Fruit fly (Drosophila melanogaster) whole organism, adult: ENCODE data around the gene Corp.

Experiments used
- CG11617 ChIP-seq: fragments of 200-800 bp; sonication (Bioruptor generic); optimal IDR thresholded peaks from 2 replicates; lab custom pipeline; 2017; ENCODE audit warnings: mild to moderate bottlenecking, missing biosample characterization, missing genetic modification reagents, missing genetic modification characterization
- CG12768 ChIP-seq: fragments of 200-800 bp; sonication (Bioruptor generic); optimal IDR thresholded peaks from 2 replicates; lab custom pipeline; 2017; ENCODE audit warnings: missing biosample characterization, missing genetic modification characterization, mild to moderate bottlenecking, moderate library complexity, missing genetic modification reagents
- CG14711 ChIP-seq: fragments of 200-800 bp; sonication (Bioruptor generic); optimal IDR thresholded peaks from 2 replicates; lab custom pipeline; 2018; ENCODE audit warnings: missing biosample characterization, mild to moderate bottlenecking, missing genetic modification characterization, moderate library complexity
- CG1620 ChIP-seq: fragments of 200-800 bp; sonication (Bioruptor generic); optimal IDR thresholded peaks from 2 replicates; lab custom pipeline; 2016; ENCODE audit warnings: missing biosample characterization, missing genetic modification characterization
- CG33017 ChIP-seq: fragments of 200-800 bp; sonication (Bioruptor generic); optimal IDR thresholded peaks from 2 replicates; lab custom pipeline; 2018; ENCODE audit warnings: missing biosample characterization, mild to moderate bottlenecking, missing genetic modification characterization, moderate library complexity
- CG5204 ChIP-seq: fragments of 200-800 bp; sonication (Bioruptor generic); optimal IDR thresholded peaks from 2 replicates; lab custom pipeline; 2016; ENCODE audit warnings: missing biosample characterization, missing genetic modification characterization
- CG7045 ChIP-seq: fragments of 200-800 bp; sonication (Bioruptor generic); optimal IDR thresholded peaks from 2 replicates; lab custom pipeline; 2017; ENCODE audit warnings: missing biosample characterization, mild to moderate bottlenecking, missing genetic modification characterization
- CG7101 ChIP-seq: fragments of 200-800 bp; sonication (Bioruptor generic); optimal IDR thresholded peaks from 2 replicates; lab custom pipeline; 2018; ENCODE audit warnings: missing biosample characterization, mild to moderate bottlenecking, missing genetic modification characterization, moderate library complexity
- Clk ChIP-seq: fragments of 200-800 bp; sonication (Bioruptor generic); optimal IDR thresholded peaks from 2 replicates; lab custom pipeline; 2017; ENCODE audit warnings: missing biosample characterization, missing genetic modification characterization
- Crg-1 ChIP-seq: fragments of 200-800 bp; sonication (Bioruptor generic); optimal IDR thresholded peaks from 2 replicates; lab custom pipeline; 2016; ENCODE audit warnings: missing biosample characterization, missing genetic modification characterization
- Hr96 ChIP-seq: fragments of 200-800 bp; sonication (Bioruptor generic); optimal IDR thresholded peaks from 2 replicates; lab custom pipeline; 2016; ENCODE audit warnings: missing biosample characterization, missing genetic modification characterization
- Mnt ChIP-seq: fragments of 200-800 bp; sonication (Bioruptor generic); optimal IDR thresholded peaks from 2 replicates; lab custom pipeline; 2016; ENCODE audit warnings: missing biosample characterization, mild to moderate bottlenecking, missing genetic modification characterization
- bab1 ChIP-seq: fragments of 200-800 bp; sonication (Bioruptor generic); optimal IDR thresholded peaks from 3 replicates; lab custom pipeline; 2019; ENCODE audit warnings: missing biosample characterization, mild to moderate bottlenecking, missing genetic modification characterization, moderate library complexity
- cic ChIP-seq: fragments of 200-800 bp; sonication (Bioruptor generic); optimal IDR thresholded peaks from 2 replicates; lab custom pipeline; 2017; ENCODE audit warnings: missing biosample characterization, mild to moderate bottlenecking, missing genetic modification characterization, moderate library complexity
- cnc ChIP-seq, 2 experiments: fragments of >200 bp; optimal IDR thresholded peaks; 2 replicates each; lab custom pipeline; 2017
- kay ChIP-seq: fragments of 200-800 bp; sonication (Bioruptor generic); peaks from one replicate; lab custom pipeline; 2016; ENCODE audit warnings: missing biosample characterization, missing genetic modification characterization, borderline replicate concordance
- ovo ChIP-seq: fragments of 200-800 bp; sonication (Bioruptor generic); optimal IDR thresholded peaks from 2 replicates; lab custom pipeline; 2016; ENCODE audit warnings: missing biosample characterization, missing genetic modification characterization
- pad ChIP-seq: fragments of 200-800 bp; sonication (Bioruptor generic); optimal IDR thresholded peaks from 3 replicates; lab custom pipeline; 2017; ENCODE audit warnings: missing biosample characterization, missing genetic modification characterization, mild to moderate bottlenecking, moderate library complexity, missing genetic modification reagents
- tj ChIP-seq: fragments of 200-800 bp; sonication (Bioruptor generic); optimal IDR thresholded peaks from 3 replicates; lab custom pipeline; 2017; ENCODE audit warnings: missing biosample characterization, mild to moderate bottlenecking, missing genetic modification characterization, moderate library complexity
- toe ChIP-seq: fragments of 200-800 bp; sonication (Bioruptor generic); optimal IDR thresholded peaks from 2 replicates; lab custom pipeline; 2016; ENCODE audit warnings: missing biosample characterization, missing genetic modification characterization

Gene Corp

dm6 chrX:8271363-8272061 lies at the start of gene Corp:
TSS of gene Corp (minus strand) at chrX:8271409.
- TF ChIP-seq Mnt (GFP tag; lab: Kevin White, UChicago) (peak; percentile 36), cnc (optimal IDR thresholded peaks at IDR 0.05; lab: Kevin White, UChicago) (no peak), CG11617 (GFP tag; lab: Kevin White, UChicago) (peak; percentile 82), toe (no peak), CG5204 (no peak), kay (GFP tag; lab: Kevin White, UChicago) (no peak), CG1620 (GFP tag; lab: Kevin White, UChicago) (no peak), pad (GFP tag; lab: Kevin White, UChicago) (peak; percentile 41), Clk (GFP tag; lab: Kevin White, UChicago) (no peak), Crg-1 (GFP tag; lab: Kevin White, UChicago) (no peak), Hr96 (no peak), tj (GFP tag; lab: Kevin White, UChicago) (peak; percentile 48), CG12768 (no peak), ovo (peak; percentile 81), CG33017 (tag; lab: Kevin White, UChicago) (peak; percentile 64), CG14711 (tag; lab: Kevin White, UChicago) (peak; percentile 75), CG7045 (GFP tag; lab: Kevin White, UChicago) (peak; percentile 54), cic (GFP tag; lab: Kevin White, UChicago) (peak; percentile 28), bab1 (GFP tag; lab: Kevin White, UChicago) (peak; percentile 95), CG7101 (tag; lab: Kevin White, UChicago) (peak; percentile 87)

DNA sequence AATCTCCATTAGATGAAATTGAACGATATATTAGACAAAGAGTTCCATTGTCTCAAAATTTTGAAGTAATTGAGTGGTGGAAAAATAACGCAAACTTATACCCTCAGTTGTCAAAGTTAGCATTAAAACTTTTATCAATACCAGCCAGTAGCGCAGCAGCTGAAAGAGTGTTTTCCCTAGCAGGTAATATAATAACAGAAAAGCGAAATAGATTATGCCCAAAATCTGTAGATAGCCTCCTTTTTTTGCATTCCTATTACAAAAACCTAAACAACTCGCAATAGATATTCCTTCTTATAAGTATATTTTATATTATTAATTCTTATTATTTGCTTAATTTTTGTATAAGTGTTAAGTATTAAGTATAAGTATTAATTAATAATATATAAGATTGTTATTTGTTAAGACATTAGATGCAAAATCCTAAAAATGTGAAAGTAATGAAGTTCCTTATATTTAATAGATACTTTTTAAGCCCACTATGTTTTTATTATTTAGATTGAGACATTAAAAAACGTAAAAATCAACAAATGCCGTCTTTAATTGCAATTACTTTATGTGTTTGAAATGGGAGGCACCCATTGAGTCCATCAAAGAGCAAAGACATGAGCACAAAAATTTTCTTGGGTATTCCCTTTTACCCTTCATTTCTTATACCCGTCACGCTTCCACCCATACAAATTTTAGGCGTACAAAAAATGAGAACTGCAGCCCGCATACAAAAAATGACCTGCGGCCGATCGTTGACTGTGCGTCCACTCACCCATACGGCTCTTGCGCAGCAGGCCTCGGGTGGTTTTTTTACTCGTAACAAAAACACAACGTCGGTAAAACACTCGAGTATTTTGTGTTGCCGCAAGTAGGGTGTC lies 24.4 kb upstream of the Corp start:
- TF ChIP-seq Hr96 (peak; percentile 36), kay (GFP tag; lab: Kevin White, UChicago) (peak; percentile 97)

DNA sequence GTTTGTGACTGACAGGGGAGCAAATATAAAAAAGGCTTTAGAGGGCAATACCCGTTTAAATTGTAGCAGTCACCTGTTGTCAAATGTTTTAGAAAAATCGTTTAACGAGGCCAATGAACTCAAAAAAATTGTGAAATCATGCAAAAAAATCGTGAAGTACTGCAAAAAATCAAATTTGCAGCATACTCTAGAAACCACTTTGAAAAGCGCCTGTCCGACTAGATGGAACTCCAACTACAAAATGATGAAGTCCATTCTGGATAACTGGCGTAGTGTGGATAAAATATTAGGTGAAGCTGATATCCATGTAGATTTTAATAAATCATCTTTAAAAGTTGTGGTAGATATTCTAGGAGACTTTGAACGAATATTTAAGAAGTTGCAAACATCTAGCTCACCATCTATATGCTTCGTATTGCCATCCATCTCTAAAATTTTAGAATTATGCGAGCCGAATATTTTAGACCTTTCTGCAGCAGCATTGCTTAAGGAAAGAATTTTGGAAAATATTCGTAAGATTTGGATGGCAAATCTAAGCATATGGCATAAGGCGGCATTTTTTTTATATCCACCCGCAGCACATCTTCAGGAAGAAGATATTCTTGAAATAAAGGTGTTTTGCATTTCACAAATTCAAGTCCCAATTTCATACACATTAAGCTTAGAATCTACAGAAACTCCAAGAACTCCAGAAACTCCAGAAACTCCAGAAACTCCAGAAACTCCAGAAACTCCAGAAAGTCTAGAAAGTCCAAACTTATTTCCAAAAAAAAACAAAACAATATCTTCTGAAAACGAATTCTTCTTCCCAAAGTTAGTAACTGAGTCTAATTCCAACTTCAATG lies 23.5 kb upstream of the Corp start:
- peak; percentile 51 for TF ChIP-seq Hr96
- TF ChIP-seq cnc (optimal IDR thresholded peaks at IDR 0.05; lab: Kevin White, UChicago): no peak
- peak; percentile 1 for TF ChIP-seq CG14711 (tag; lab: Kevin White, UChicago)
- TF ChIP-seq toe: no peak
- no peak for TF ChIP-seq CG33017 (tag; lab: Kevin White, UChicago)
- no peak for TF ChIP-seq CG12768

dm6 chrX:8286859-8287258 lies 15.7 kb upstream of the Corp start:
- no peak for TF ChIP-seq CG5204
- no peak for TF ChIP-seq kay (GFP tag; lab: Kevin White, UChicago)
- no peak for TF ChIP-seq toe
- TF ChIP-seq Crg-1 (GFP tag; lab: Kevin White, UChicago): no peak
- TF ChIP-seq CG12768: no peak
- no peak for TF ChIP-seq cic (GFP tag; lab: Kevin White, UChicago)
- no peak for TF ChIP-seq Hr96
- TF ChIP-seq tj (GFP tag; lab: Kevin White, UChicago): no peak
- no peak for TF ChIP-seq pad (GFP tag; lab: Kevin White, UChicago)
- no peak for TF ChIP-seq CG7045 (GFP tag; lab: Kevin White, UChicago)
- no peak for TF ChIP-seq CG33017 (tag; lab: Kevin White, UChicago)
- TF ChIP-seq ovo: no peak
- no peak for TF ChIP-seq CG14711 (tag; lab: Kevin White, UChicago)

- no peak for TF ChIP-seq CG1620 (GFP tag; lab: Kevin White, UChicago)
- TF ChIP-seq CG33017 (tag; lab: Kevin White, UChicago): no peak
- TF ChIP-seq CG14711 (tag; lab: Kevin White, UChicago): no peak
- TF ChIP-seq CG7101 (tag; lab: Kevin White, UChicago): no peak
- TF ChIP-seq Hr96: no peak
- TF ChIP-seq CG11617 (GFP tag; lab: Kevin White, UChicago): no peak
- no peak for TF ChIP-seq pad (GFP tag; lab: Kevin White, UChicago)
- TF ChIP-seq Clk (GFP tag; lab: Kevin White, UChicago): no peak
- no peak for TF ChIP-seq cic (GFP tag; lab: Kevin White, UChicago)
- no peak for TF ChIP-seq CG7045 (GFP tag; lab: Kevin White, UChicago)
- TF ChIP-seq Mnt (GFP tag; lab: Kevin White, UChicago): no peak
- TF ChIP-seq Crg-1 (GFP tag; lab: Kevin White, UChicago): no peak
- no peak for TF ChIP-seq kay (GFP tag; lab: Kevin White, UChicago)
- no peak for TF ChIP-seq bab1 (GFP tag; lab: Kevin White, UChicago)
- no peak for TF ChIP-seq ovo
- no peak for TF ChIP-seq tj (GFP tag; lab: Kevin White, UChicago)
- no peak for TF ChIP-seq toe
- TF ChIP-seq cnc (optimal IDR thresholded peaks at IDR 0.05; lab: Kevin White, UChicago): no peak
- TF ChIP-seq CG12768: no peak
These were observed 13.8 kb upstream of the Corp start for dm6 chrX:8285052-8285451.
